Worm (Caenorhabditis elegans) whole organism, L1 larva: ENCODE data around the gene ZC262.4.

Experiments used
- C04F5.9 ChIP-seq: sonication (generic microtip); optimal IDR thresholded peaks from 2 replicates; lab custom pipeline; 2016; ENCODE audit warnings: missing genetic modification characterization, missing compliant biosample characterization
- C16A3.4 ChIP-seq: fragments of 150-350 bp; optimal IDR thresholded peaks from 2 replicates; lab custom pipeline; 2014; ENCODE audit warnings: missing biosample characterization, missing genetic modification characterization
- aly-2 ChIP-seq: fragments of 150-350 bp; optimal IDR thresholded peaks from 2 replicates; lab custom pipeline; 2014; ENCODE audit warnings: missing biosample characterization, missing genetic modification characterization
- ama-1 ChIP-seq: fragments of 150-350 bp; optimal IDR thresholded peaks from 2 replicates; lab custom pipeline; 2014
- ceh-63 ChIP-seq: fragments of 200-800 bp; sonication (Bioruptor generic); optimal IDR thresholded peaks from 2 replicates; lab custom pipeline; 2018; ENCODE audit warnings: mild to moderate bottlenecking, missing genetic modification characterization, missing compliant biosample characterization
- dpl-1 ChIP-seq, 3 experiments: fragments of 150-350 bp in 2 of 3; sonication (generic microtip) in 1 of 3; optimal IDR thresholded peaks; 2 replicates each; lab custom pipeline; 2014 to 2017; ENCODE audit warnings: missing biosample characterization in 3 of 3, missing genetic modification characterization in 3 of 3, missing genetic modification reagents in 3 of 3
- efl-1 ChIP-seq, 4 experiments: fragments of 150-350 bp; optimal IDR thresholded peaks in 3 of 4; peaks in 1 of 4; 1 replicate in 1 of 4; 2 replicates in 3 of 4; lab custom pipeline; 2014; ENCODE audit warnings: missing biosample characterization in 2 of 4, missing genetic modification characterization in 2 of 4, missing genetic modification reagents in 2 of 4
- egl-27 ChIP-seq, 2 experiments: fragments of 150-350 bp in 1 of 2; sonication (generic microtip); optimal IDR thresholded peaks; 3 replicates each; lab custom pipeline; 2017 to 2018; ENCODE audit warnings: missing biosample characterization in 2 of 2, missing genetic modification characterization in 2 of 2, missing genetic modification reagents in 2 of 2
- elt-2 ChIP-seq: sonication (generic microtip); optimal IDR thresholded peaks from 2 replicates; lab custom pipeline; 2016; ENCODE audit warnings: missing genetic modification characterization, mild to moderate bottlenecking, inconsistent platforms, missing compliant biosample characterization, missing genetic modification reagents
- elt-3 ChIP-seq, 6 experiments: fragments of 150-350 bp in 1 of 6; sonication (generic microtip); optimal IDR thresholded peaks; 2 replicates each; lab custom pipeline; 2017 to 2018; ENCODE audit warnings: missing biosample characterization in 6 of 6, missing genetic modification characterization in 6 of 6, inconsistent platforms in 1 of 6
- ets-5 ChIP-seq: fragments of 200-800 bp; sonication (Bioruptor generic); IDR thresholded peaks from 2 replicates; pipeline ENCODE4 v1.3.6; 2022; ENCODE audit warnings: missing genetic modification characterization, missing compliant biosample characterization
- fkh-4 ChIP-seq: sonication (generic microtip); optimal IDR thresholded peaks from 2 replicates; lab custom pipeline; 2016; ENCODE audit warnings: missing compliant biosample characterization, missing genetic modification characterization, borderline replicate concordance
- fos-1 ChIP-seq: fragments of 150-350 bp; optimal IDR thresholded peaks from 2 replicates; lab custom pipeline; 2014; ENCODE audit warnings: missing biosample characterization, missing genetic modification characterization
- hlh-4 ChIP-seq: sonication (generic microtip); optimal IDR thresholded peaks from 2 replicates; lab custom pipeline; 2016; ENCODE audit warnings: mild to moderate bottlenecking, missing genetic modification characterization, missing compliant biosample characterization
- irx-1 ChIP-seq: sonication (generic microtip); optimal IDR thresholded peaks from 2 replicates; lab custom pipeline; 2016; ENCODE audit warnings: missing genetic modification characterization, missing compliant biosample characterization
- jun-1 ChIP-seq: fragments of 150-350 bp; optimal IDR thresholded peaks from 2 replicates; lab custom pipeline; 2014; ENCODE audit warnings: missing biosample characterization, missing genetic modification reagents, missing genetic modification characterization
- lin-13 ChIP-seq: fragments of 150-350 bp; optimal IDR thresholded peaks from 2 replicates; lab custom pipeline; 2014; ENCODE audit warnings: missing biosample characterization, missing genetic modification reagents, missing genetic modification characterization
- lin-14 ChIP-seq: fragments of 200-800 bp; sonication (Bioruptor generic); optimal IDR thresholded peaks from 2 replicates; lab custom pipeline; 2018; ENCODE audit warnings: mild to moderate bottlenecking, missing genetic modification characterization, moderate library complexity, missing compliant biosample characterization
- lin-35 ChIP-seq, 2 experiments: fragments of 150-350 bp; optimal IDR thresholded peaks; 2 replicates each; lab custom pipeline; 2014; ENCODE audit warnings: missing biosample characterization in 2 of 2, missing genetic modification characterization in 2 of 2, missing genetic modification reagents in 2 of 2
- lir-3 ChIP-seq: sonication (generic microtip); optimal IDR thresholded peaks from 2 replicates; lab custom pipeline; 2016; ENCODE audit warnings: mild to moderate bottlenecking, missing genetic modification characterization, moderate library complexity, missing compliant biosample characterization; ENCODE audit not compliant: poor library complexity
- lsy-2 ChIP-seq, 2 experiments: fragments of 150-350 bp; optimal IDR thresholded peaks; 2 replicates each; lab custom pipeline; 2014; ENCODE audit warnings: missing biosample characterization in 2 of 2, missing genetic modification characterization in 2 of 2
- mab-9 ChIP-seq: fragments of 200-800 bp; sonication (Bioruptor generic); IDR thresholded peaks from 2 replicates; pipeline ENCODE4 v1.3.6; 2022; ENCODE audit warnings: missing genetic modification reagents, missing genetic modification characterization, missing compliant biosample characterization
- mep-1 ChIP-seq: fragments of 150-350 bp; optimal IDR thresholded peaks from 2 replicates; lab custom pipeline; 2014; ENCODE audit warnings: missing biosample characterization, missing genetic modification characterization
- nhr-11 ChIP-seq: fragments of 150-350 bp; optimal IDR thresholded peaks from 2 replicates; lab custom pipeline; 2014; ENCODE audit warnings: missing biosample characterization, missing genetic modification characterization
- nhr-12 ChIP-seq: sonication (generic microtip); optimal IDR thresholded peaks from 2 replicates; lab custom pipeline; 2017; ENCODE audit warnings: missing biosample characterization, missing genetic modification characterization
- nhr-19 ChIP-seq: fragments of 200-800 bp; sonication (Bioruptor generic); conservative IDR thresholded peaks from 2 replicates; pipeline ENCODE4 v1.3.6; 2022; ENCODE audit warnings: missing genetic modification characterization, missing compliant biosample characterization
- nhr-237 ChIP-seq: fragments of 150-350 bp; optimal IDR thresholded peaks from 2 replicates; lab custom pipeline; 2014; ENCODE audit warnings: missing biosample characterization, missing genetic modification characterization
- nhr-47 ChIP-seq: sonication (generic microtip); optimal IDR thresholded peaks from 2 replicates; lab custom pipeline; 2016; ENCODE audit warnings: mild to moderate bottlenecking, missing genetic modification characterization, moderate library complexity, missing compliant biosample characterization
- nhr-71 ChIP-seq: sonication (generic microtip); optimal IDR thresholded peaks from 2 replicates; lab custom pipeline; 2016; ENCODE audit warnings: mild to moderate bottlenecking, missing genetic modification characterization, moderate library complexity, missing compliant biosample characterization
- nhr-76 ChIP-seq: sonication (generic microtip); optimal IDR thresholded peaks from 2 replicates; lab custom pipeline; 2017; ENCODE audit warnings: missing biosample characterization, missing genetic modification characterization
- nhr-84 ChIP-seq: sonication (generic microtip); optimal IDR thresholded peaks from 2 replicates; lab custom pipeline; 2017; ENCODE audit warnings: missing biosample characterization, missing genetic modification characterization
- nhr-85 ChIP-seq: sonication (generic microtip); peaks from one replicate; lab custom pipeline; 2016; ENCODE audit warnings: missing genetic modification characterization, inconsistent platforms, missing compliant biosample characterization
- pag-3 ChIP-seq: sonication (generic microtip); optimal IDR thresholded peaks from 2 replicates; lab custom pipeline; 2017; ENCODE audit warnings: missing genetic modification characterization, mild to moderate bottlenecking, missing compliant biosample characterization, antibody characterized with exemption, borderline replicate concordance; ENCODE audit not compliant: insufficient read depth
- pax-3 ChIP-seq: fragments of 200-800 bp; sonication (Bioruptor generic); optimal IDR thresholded peaks from 2 replicates; lab custom pipeline; 2018; ENCODE audit warnings: mild to moderate bottlenecking, missing genetic modification characterization, moderate library complexity, missing compliant biosample characterization
- pqm-1 ChIP-seq: sonication (generic microtip); optimal IDR thresholded peaks from 3 replicates; lab custom pipeline; 2017; ENCODE audit warnings: missing biosample characterization, missing genetic modification characterization
- rnt-1 ChIP-seq: sonication (generic microtip); optimal IDR thresholded peaks from 2 replicates; lab custom pipeline; 2016; ENCODE audit warnings: mild to moderate bottlenecking, missing genetic modification characterization, moderate library complexity, missing compliant biosample characterization
- sup-37 ChIP-seq: fragments of 200-800 bp; sonication (Bioruptor generic); optimal IDR thresholded peaks from 2 replicates; lab custom pipeline; 2018; ENCODE audit warnings: mild to moderate bottlenecking, missing genetic modification characterization, missing compliant biosample characterization
- tbx-2 ChIP-seq: sonication (generic microtip); optimal IDR thresholded peaks from 2 replicates; lab custom pipeline; 2016; ENCODE audit warnings: missing genetic modification characterization, missing compliant biosample characterization
- unc-130 ChIP-seq: fragments of 150-350 bp; optimal IDR thresholded peaks from 2 replicates; lab custom pipeline; 2017; ENCODE audit warnings: missing biosample characterization, missing genetic modification characterization, inconsistent platforms
- unc-30 ChIP-seq: sonication (generic microtip); optimal IDR thresholded peaks from 2 replicates; lab custom pipeline; 2017; ENCODE audit warnings: missing biosample characterization, missing genetic modification characterization
- unc-62 ChIP-seq: fragments of 150-350 bp; optimal IDR thresholded peaks from 2 replicates; lab custom pipeline; 2014; ENCODE audit warnings: missing biosample characterization, missing genetic modification reagents, missing genetic modification characterization
- vab-15 ChIP-seq: sonication (generic microtip); optimal IDR thresholded peaks from 2 replicates; lab custom pipeline; 2017; ENCODE audit warnings: missing genotype, mild to moderate bottlenecking, missing genetic modification characterization, missing compliant biosample characterization
- zip-4 ChIP-seq: fragments of 200-800 bp; sonication (Bioruptor generic); optimal IDR thresholded peaks from 2 replicates; lab custom pipeline; 2018; ENCODE audit warnings: mild to moderate bottlenecking, missing genetic modification characterization, moderate library complexity, missing compliant biosample characterization
- ztf-11 ChIP-seq, 2 experiments: sonication (generic microtip); optimal IDR thresholded peaks; 2 replicates each; lab custom pipeline; 2016 to 2017; ENCODE audit warnings: missing genetic modification characterization in 2 of 2, missing biosample characterization in 1 of 2, missing compliant biosample characterization in 1 of 2

Gene ZC262.4

DNA sequence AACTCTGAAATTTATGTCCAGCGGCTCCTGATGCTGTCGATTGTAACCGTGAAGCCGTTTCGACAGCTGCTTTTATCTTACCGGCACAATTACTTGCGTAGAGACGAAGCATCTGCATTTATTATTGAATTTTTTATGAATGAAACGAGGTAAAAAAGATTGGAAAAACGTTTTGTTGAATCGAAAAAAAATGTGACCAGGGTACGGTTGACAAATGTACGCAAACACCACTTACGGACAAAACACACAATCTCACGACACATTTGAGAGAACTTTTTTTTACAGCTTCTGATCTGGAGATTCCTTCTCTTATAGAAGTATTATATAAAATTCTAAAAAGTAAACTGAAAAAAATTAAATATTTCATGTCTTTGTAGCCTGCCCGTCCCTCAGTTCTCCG lies 2.6 kb downstream of the ZC262.4 start, which contains the start of the genes mrps-18A and ZC262.2 (continued):
- TF ChIP-seq sup-37 (GFP tag; lab: Kevin White, UChicago) (no peak), mep-1 (tag; lab: Kevin White, UChicago) (peak; percentile 66), hlh-4 (tag; lab: Kevin White, UChicago) (no peak), mab-9 (GFP tag; lab: Robert Waterston, UW) (no peak), lin-13 (no peak), elt-3 (tag; optimal IDR thresholded peaks at IDR 0.05; lab: Kevin White, UChicago) (peak in 1 of 6 experiments; percentile 25), nhr-71 (tag; lab: Kevin White, UChicago) (peak; percentile 24), irx-1 (tag; lab: Kevin White, UChicago) (peak; percentile 22), nhr-11 (tag; lab: Kevin White, UChicago) (no peak), unc-62 (no peak), rnt-1 (tag; lab: Kevin White, UChicago) (peak; percentile 10), vab-15 (no peak), C04F5.9 (peak; percentile 27), unc-30 (no peak), dpl-1 (GFP tag; optimal IDR thresholded peaks at IDR 0.05; lab: Kevin White, UChicago) (peak; percentile 43 to 65 (median 45)), aly-2 (tag; lab: Kevin White, UChicago) (no peak), fkh-4 (tag; lab: Kevin White, UChicago) (no peak), elt-2 (tag; lab: Kevin White, UChicago) (no peak), nhr-84 (no peak), lsy-2 (tag; optimal IDR thresholded peaks at IDR 0.05; lab: Kevin White, UChicago) (peak; percentile 91 to 98), pax-3 (tag; lab: Kevin White, UChicago) (no peak), lir-3 (tag; lab: Kevin White, UChicago) (no peak), ceh-63 (no peak), nhr-47 (tag; lab: Kevin White, UChicago) (peak; percentile 18), ets-5 (GFP tag; lab: Robert Waterston, UW) (no peak), tbx-2 (peak; percentile 0), lin-35 (GFP tag; optimal IDR thresholded peaks at IDR 0.05; lab: Kevin White, UChicago) (peak; percentile 60 to 76), zip-4 (GFP tag; lab: Kevin White, UChicago) (no peak), nhr-85 (no peak), egl-27 (tag; optimal IDR thresholded peaks at IDR 0.05; lab: Kevin White, UChicago) (no peak), ama-1 (lab: Kevin White, UChicago) (no peak), nhr-12 (no peak), efl-1 (optimal IDR thresholded peaks at IDR 0.05; lab: Kevin White, UChicago) (peak; percentile 49 to 65), efl-1 (GFP tag; optimal IDR thresholded peaks at IDR 0.05 in 1 of 2; lab: Kevin White, UChicago) (peak; percentile 69 to 85), fos-1 (tag; lab: Kevin White, UChicago) (no peak), nhr-19 (no peak), ztf-11 (tag; optimal IDR thresholded peaks at IDR 0.05; lab: Kevin White, UChicago) (no peak), pag-3 (no peak), unc-130 (peak; percentile 55), jun-1 (no peak), nhr-76 (no peak)

- TF ChIP-seq ets-5 (GFP tag; lab: Robert Waterston, UW) (no peak), lin-14 (GFP tag; lab: Kevin White, UChicago) (no peak), C16A3.4 (tag; lab: Kevin White, UChicago) (no peak), unc-62 (no peak), pqm-1 (tag; lab: Kevin White, UChicago) (no peak), aly-2 (tag; lab: Kevin White, UChicago) (no peak), fkh-4 (tag; lab: Kevin White, UChicago) (no peak), nhr-237 (tag; lab: Kevin White, UChicago) (no peak), rnt-1 (tag; lab: Kevin White, UChicago) (no peak), ama-1 (lab: Kevin White, UChicago) (no peak)
- TF ChIP-seq, all 84 proteins: peak for 0
Observed at ce11 chrIII:8331211-8331610, 3.1 kb downstream of the ZC262.4 start, which contains the start of gene iglr-2. Gene iglr-2, minus strand, starts transcription at chrIII:8331311.
